Fruit fly (Drosophila melanogaster): ENCODE measurements around the gene DNAlig3.
A peak's percentile ranks its signal among the peaks of the same experiment; 100 is the strongest.

The DNAlig3 gene

DNA sequence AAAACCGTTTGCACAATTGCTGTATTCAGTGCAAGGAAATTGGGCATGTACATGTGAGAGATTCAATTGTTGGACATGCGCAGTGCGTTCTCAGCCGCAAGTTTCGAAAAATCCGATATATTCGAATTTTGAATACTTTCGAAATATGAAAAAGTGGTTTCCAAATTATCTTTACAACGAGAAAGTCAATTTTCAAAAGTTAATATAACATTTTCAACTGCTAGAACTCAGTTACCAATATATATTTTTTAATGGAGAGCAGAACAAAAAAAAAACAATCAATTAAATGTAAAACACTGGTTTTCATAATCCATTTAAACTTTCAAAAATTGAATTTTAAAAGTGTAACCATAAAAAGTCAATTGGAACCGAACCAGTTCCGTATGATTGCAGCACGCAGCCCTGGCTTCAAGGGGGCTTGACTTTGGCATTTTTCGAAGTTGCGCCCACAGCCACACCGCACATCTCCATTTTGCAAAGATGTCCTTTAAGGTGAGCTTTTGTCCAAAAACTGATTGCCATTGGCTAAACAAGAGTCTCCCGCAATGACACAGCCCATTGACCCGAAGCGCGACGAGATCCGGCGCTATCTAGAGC lies 20.8 kb upstream of the DNAlig3 start, which contains the start of the genes Scgbeta and CG17202 (continued):
- TF ChIP-seq tll (GFP tag; optimal IDR thresholded peaks at IDR 0.05) (peak in 1 of 2 experiments; percentile 44), BEAF-32 (GFP tag; optimal IDR thresholded peaks at IDR 0.05) (peak; percentile 37), CHES-1-like (GFP tag; optimal IDR thresholded peaks at IDR 0.05) (peak; percentile 21), pzg (GFP tag; optimal IDR thresholded peaks at IDR 0.05) (peak; percentile 78), sd (tag; optimal IDR thresholded peaks at IDR 0.05) (no peak), CG4730 (GFP tag; IDR thresholded peaks at IDR 0.05) (no peak), nom (GFP tag; optimal IDR thresholded peaks at IDR 0.05) (no peak), CG3847 (GFP tag; IDR thresholded peaks at IDR 0.05) (peak; percentile 39; the same call in 1 of the 2 replicates), CG9437 (GFP tag; optimal IDR thresholded peaks at IDR 0.05) (no peak), CG30431 (GFP tag; optimal IDR thresholded peaks at IDR 0.05) (no peak), Max (GFP tag; optimal IDR thresholded peaks at IDR 0.05) (peak; percentile 23), CG30403 (GFP tag; optimal IDR thresholded peaks at IDR 0.05) (peak; percentile 37), HmgD (GFP tag; optimal IDR thresholded peaks at IDR 0.05) (no peak), zen (tag; optimal IDR thresholded peaks at IDR 0.05) (peak; percentile 12), CG14710 (tag; optimal IDR thresholded peaks at IDR 0.05) (peak; percentile 73), MBD-R2 (GFP tag; IDR thresholded peaks at IDR 0.05) (peak; percentile 95), row (GFP tag; IDR thresholded peaks at IDR 0.05) (peak; percentile 89), CG7839 (tag; optimal IDR thresholded peaks at IDR 0.05) (no peak), HHEX (GFP tag; optimal IDR thresholded peaks at IDR 0.05) (no peak), bab2 (GFP tag; optimal IDR thresholded peaks at IDR 0.05) (peak; percentile 7), Hsf (GFP tag; optimal IDR thresholded peaks at IDR 0.05) (peak; percentile 17), esg (GFP tag; conservative IDR thresholded peaks at IDR 0.05) (no peak), luna (GFP tag; optimal IDR thresholded peaks at IDR 0.05) (no peak), mam (GFP tag; optimal IDR thresholded peaks at IDR 0.05) (peak; percentile 28), CG34376 (GFP tag; optimal IDR thresholded peaks at IDR 0.05) (peak; percentile 40), CG18619 (GFP tag; optimal IDR thresholded peaks at IDR 0.05) (peak; percentile 20), dpn (GFP tag; optimal IDR thresholded peaks at IDR 0.05) (peak in 1 of 2 experiments; percentile 17), Dp (GFP tag; optimal IDR thresholded peaks at IDR 0.05) (peak; percentile 66), Side (GFP tag; optimal IDR thresholded peaks at IDR 0.05) (peak; percentile 11), fu2 (GFP tag; optimal IDR thresholded peaks at IDR 0.05) (peak; percentile 38), CG1529 (GFP tag; optimal IDR thresholded peaks at IDR 0.05) (no peak), Lhr (GFP tag; optimal IDR thresholded peaks at IDR 0.05) (peak; percentile 76), CG5245 (GFP tag; optimal IDR thresholded peaks at IDR 0.05) (no peak), Sry-δ (GFP tag; optimal IDR thresholded peaks at IDR 0.05) (peak; percentile 43), HmgZ (tag; optimal IDR thresholded peaks at IDR 0.05) (peak; percentile 62), amos (GFP tag; IDR thresholded peaks at IDR 0.05; ENCODE audit: partially characterized antibody) (peak; percentile 55; the same call in 1 of the 2 replicates), gro (GFP tag; optimal IDR thresholded peaks at IDR 0.05) (peak; percentile 42), CG12391 (tag; optimal IDR thresholded peaks at IDR 0.05) (peak; percentile 60), CG1602 (GFP tag; optimal IDR thresholded peaks at IDR 0.05) (no peak), sima (GFP tag; optimal IDR thresholded peaks at IDR 0.05) (no peak), CG9932 (GFP tag; IDR thresholded peaks at IDR 0.05) (peak; percentile 56), onecut (GFP tag; IDR thresholded peaks at IDR 0.05) (peak; percentile 29), Bteb2 (GFP tag; optimal IDR thresholded peaks at IDR 0.05) (peak; percentile 7), CTCF (GFP tag; optimal IDR thresholded peaks at IDR 0.05) (no peak), CG15269 (tag; optimal IDR thresholded peaks at IDR 0.05) (no peak), CG13424 (tag; optimal IDR thresholded peaks at IDR 0.05) (peak; percentile 41), Six4 (GFP tag; optimal IDR thresholded peaks at IDR 0.05) (no peak), trem (tag; optimal IDR thresholded peaks at IDR 0.05) (peak; percentile 25), knrl (GFP tag; IDR thresholded peaks at IDR 0.05; ENCODE audit: partially characterized antibody) (peak; percentile 49; the same call in 1 of the 3 replicates), Fer1 (GFP tag; optimal IDR thresholded peaks at IDR 0.05) (peak; percentile 10)

All from whole organism, embryonic.